Fruit fly (Drosophila melanogaster) whole organism, wandering third instar larva: ENCODE results near the gene Alp9.

Experiments
- Abd-B ChIP-seq: fragments of >200 bp; optimal IDR thresholded peaks from 2 replicates; lab custom pipeline; 2017; ENCODE audit warnings: missing biosample characterization, missing genetic modification characterization
- CG32264 ChIP-seq: fragments of 200-800 bp; sonication (Bioruptor generic); optimal IDR thresholded peaks from 2 replicates; lab custom pipeline; 2016; ENCODE audit warnings: missing biosample characterization, missing genetic modification characterization
- CrebA ChIP-seq: fragments of 200-800 bp; sonication (Bioruptor generic); optimal IDR thresholded peaks from 2 replicates; lab custom pipeline; 2016; ENCODE audit warnings: missing biosample characterization, mild to moderate bottlenecking, missing genetic modification characterization, borderline replicate concordance
- Dif ChIP-seq: fragments of 200-275, 200-300 bp; sonication (Bioruptor generic); optimal IDR thresholded peaks from 2 replicates; lab custom pipeline; 2018; ENCODE audit warnings: missing biosample characterization, missing genetic modification characterization; ENCODE audit not compliant: partially characterized antibody
- GATAd ChIP-seq: sonication (Bioruptor generic); optimal IDR thresholded peaks from 2 replicates; lab custom pipeline; 2016; ENCODE audit warnings: missing biosample characterization, missing genetic modification characterization
- Hr83 ChIP-seq: fragments of 200-300 bp; sonication (Bioruptor generic); optimal IDR thresholded peaks from 2 replicates; lab custom pipeline; 2016; ENCODE audit warnings: missing biosample characterization, mild to moderate bottlenecking, missing genetic modification characterization, moderate library complexity; ENCODE audit not compliant: poor library complexity, severe bottlenecking
- Jra ChIP-seq: sonication (Bioruptor generic); optimal IDR thresholded peaks from 2 replicates; lab custom pipeline; 2016; ENCODE audit warnings: missing biosample characterization, missing genetic modification characterization
- OdsH ChIP-seq: fragments of 200-800 bp; sonication (Bioruptor generic); optimal IDR thresholded peaks from 2 replicates; lab custom pipeline; 2016; ENCODE audit warnings: missing biosample characterization, mild to moderate bottlenecking, missing genetic modification characterization
- Rel ChIP-seq, 2 experiments: fragments of 200-800 bp; sonication (Bioruptor generic) in 1 of 2; optimal IDR thresholded peaks; 2 replicates in 1 of 2; 3 replicates in 1 of 2; lab custom pipeline; 2016 to 2019; ENCODE audit warnings: mild to moderate bottlenecking in 2 of 2, missing biosample characterization in 2 of 2, missing genetic modification characterization in 2 of 2, moderate library complexity in 1 of 2
- Sp1 ChIP-seq: fragments of 200-800 bp; sonication (Bioruptor generic); optimal IDR thresholded peaks from 3 replicates; lab custom pipeline; 2019; ENCODE audit warnings: missing biosample characterization, mild to moderate bottlenecking, missing genetic modification characterization, moderate library complexity
- Vsx2 ChIP-seq: fragments of 200-300, 225-300 bp; sonication (Bioruptor generic); optimal IDR thresholded peaks from 2 replicates; lab custom pipeline; 2018; ENCODE audit warnings: missing biosample characterization, missing genetic modification characterization; ENCODE audit not compliant: partially characterized antibody
- br ChIP-seq: fragments of 200-800 bp; sonication (Bioruptor generic); optimal IDR thresholded peaks from 2 replicates; lab custom pipeline; 2016; ENCODE audit warnings: missing biosample characterization, missing genetic modification characterization
- brk ChIP-seq: fragments of 200-800 bp; sonication (Bioruptor generic); optimal IDR thresholded peaks from 2 replicates; lab custom pipeline; 2016; ENCODE audit warnings: missing biosample characterization, mild to moderate bottlenecking, missing genetic modification characterization
- dl ChIP-seq, 2 experiments: fragments of 175-275, 200-275 bp in 1 of 2; fragments of 200-275 bp in 1 of 2; sonication (Bioruptor generic); optimal IDR thresholded peaks; lab custom pipeline; 2018; ENCODE audit warnings: mild to moderate bottlenecking in 2 of 2, missing biosample characterization in 2 of 2, missing genetic modification characterization in 2 of 2, moderate library complexity in 2 of 2; ENCODE audit not compliant: partially characterized antibody in 2 of 2, insufficient read depth in 1 of 2
- dsf ChIP-seq: sonication (Bioruptor generic); optimal IDR thresholded peaks from 2 replicates; lab custom pipeline; 2016; ENCODE audit warnings: missing biosample characterization, missing genetic modification characterization, borderline replicate concordance
- ey ChIP-seq: fragments of 200-800 bp; sonication (Bioruptor generic); optimal IDR thresholded peaks from 2 replicates; lab custom pipeline; 2016; ENCODE audit warnings: missing biosample characterization, missing genetic modification characterization
- foxo ChIP-seq, 2 experiments: fragments of 200-800 bp; sonication (Bioruptor generic); optimal IDR thresholded peaks; 2 replicates in 1 of 2; 3 replicates in 1 of 2; lab custom pipeline; 2016 to 2017; ENCODE audit warnings: missing biosample characterization in 2 of 2, missing genetic modification characterization in 2 of 2
- fru ChIP-seq: fragments of 200-800 bp; sonication (Bioruptor generic); optimal IDR thresholded peaks from 3 replicates; lab custom pipeline; 2016; ENCODE audit warnings: missing biosample characterization, mild to moderate bottlenecking, missing genetic modification characterization
- h ChIP-seq: fragments of 200-800 bp; sonication (Bioruptor generic); optimal IDR thresholded peaks from 3 replicates; lab custom pipeline; 2016; ENCODE audit warnings: missing biosample characterization, mild to moderate bottlenecking, missing genetic modification characterization
- jim ChIP-seq: fragments of 175-275, 200-325 bp; sonication (Bioruptor generic); optimal IDR thresholded peaks from 2 replicates; lab custom pipeline; 2016; ENCODE audit warnings: missing biosample characterization, mild to moderate bottlenecking, missing genetic modification characterization
- pan ChIP-seq: fragments of >200 bp; optimal IDR thresholded peaks from 2 replicates; lab custom pipeline; 2017
- psq ChIP-seq: fragments of 200-800 bp; sonication (Bioruptor generic); optimal IDR thresholded peaks from 3 replicates; lab custom pipeline; 2017; ENCODE audit warnings: missing biosample characterization, mild to moderate bottlenecking, missing genetic modification characterization, moderate library complexity
- rgr ChIP-seq: fragments of 200-800 bp; sonication (Bioruptor generic); optimal IDR thresholded peaks from 3 replicates; lab custom pipeline; 2016; ENCODE audit warnings: missing biosample characterization, mild to moderate bottlenecking, missing genetic modification characterization
- sage ChIP-seq: fragments of 200-800 bp; sonication (Bioruptor generic); optimal IDR thresholded peaks from 2 replicates; lab custom pipeline; 2016; ENCODE audit warnings: missing biosample characterization, mild to moderate bottlenecking, missing genetic modification characterization
- tai ChIP-seq: sonication (Bioruptor generic); optimal IDR thresholded peaks from 2 replicates; lab custom pipeline; 2016; ENCODE audit warnings: missing biosample characterization, missing genetic modification characterization
- usp ChIP-seq: fragments of >200 bp; optimal IDR thresholded peaks from 2 replicates; lab custom pipeline; 2017; ENCODE audit warnings: missing biosample characterization, missing genetic modification characterization
- woc ChIP-seq: sonication (Bioruptor generic); optimal IDR thresholded peaks from 2 replicates; lab custom pipeline; 2016; ENCODE audit warnings: missing biosample characterization, mild to moderate bottlenecking, missing genetic modification characterization

Alp9 gene

dm6 chr3L:5568361-5568760 is 27.0 kb upstream of the Alp9 start:
- TF ChIP-seq fru (no peak), ey (GFP tag; lab: Kevin White, UChicago) (no peak), Vsx2 (GFP tag; lab: Kevin White, UChicago) (no peak), jim (GFP tag; lab: Kevin White, UChicago) (no peak), foxo (GFP tag; optimal IDR thresholded peaks at IDR 0.05; lab: Kevin White, UChicago) (no peak), rgr (GFP tag; lab: Kevin White, UChicago) (no peak), OdsH (GFP tag; lab: Kevin White, UChicago) (no peak), Hr83 (GFP tag; lab: Kevin White, UChicago) (no peak), Dif (GFP tag; lab: Kevin White, UChicago) (no peak), CG32264 (GFP tag; lab: Kevin White, UChicago) (no peak), GATAd (GFP tag; lab: Kevin White, UChicago) (no peak)
- TF ChIP-seq, all 38 proteins: peak for 0

dm6 chr3L:5569724-5570123 is 25.6 kb upstream of the Alp9 start:
- TF ChIP-seq Jra (GFP tag; lab: Kevin White, UChicago) (no peak), CrebA (no peak), fru (no peak), brk (GFP tag; lab: Kevin White, UChicago) (no peak), Rel (GFP tag; optimal IDR thresholded peaks at IDR 0.05; lab: Kevin White, UChicago) (no peak), Rel (tag; optimal IDR thresholded peaks at IDR 0.05; lab: Kevin White, UChicago) (no peak), br (no peak), CG32264 (GFP tag; lab: Kevin White, UChicago) (no peak), psq (GFP tag; lab: Kevin White, UChicago) (no peak)

DNA sequence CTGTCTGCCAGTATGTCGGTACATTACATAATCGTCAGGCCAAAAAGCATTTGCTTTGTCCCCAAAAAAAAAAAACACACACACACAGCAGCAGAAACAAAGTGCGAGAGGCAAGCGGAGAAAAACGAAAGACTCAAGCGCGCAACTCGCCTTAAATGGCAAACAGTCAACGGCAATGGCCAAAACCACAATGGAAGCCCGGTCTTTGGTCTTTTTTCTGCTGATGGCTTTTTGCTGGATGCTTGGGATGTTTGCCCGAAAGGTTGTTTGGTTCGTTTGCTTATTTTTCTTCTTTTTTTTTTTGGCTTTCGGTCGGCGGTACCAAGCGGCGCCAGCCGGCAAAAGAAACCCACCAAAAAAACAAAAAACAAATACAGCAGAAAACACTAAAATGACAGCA is 24.3 kb upstream of the Alp9 start:
- TF ChIP-seq sage (GFP tag; lab: Kevin White, UChicago): no peak
- TF ChIP-seq brk (GFP tag; lab: Kevin White, UChicago): peak; percentile 20
- TF ChIP-seq jim (GFP tag; lab: Kevin White, UChicago): peak; percentile 20
- no peak for TF ChIP-seq br
- TF ChIP-seq Sp1 (GFP tag; lab: Kevin White, UChicago): peak; percentile 37
- no peak for TF ChIP-seq dl (GFP tag; optimal IDR thresholded peaks at IDR 0.05; lab: Kevin White, UChicago; ENCODE audit: insufficient read depth in 1 of 2, partially characterized antibody in 2 of 2)
- TF ChIP-seq psq (GFP tag; lab: Kevin White, UChicago): peak; percentile 43
- TF ChIP-seq Dif (GFP tag; lab: Kevin White, UChicago): no peak

DNA sequence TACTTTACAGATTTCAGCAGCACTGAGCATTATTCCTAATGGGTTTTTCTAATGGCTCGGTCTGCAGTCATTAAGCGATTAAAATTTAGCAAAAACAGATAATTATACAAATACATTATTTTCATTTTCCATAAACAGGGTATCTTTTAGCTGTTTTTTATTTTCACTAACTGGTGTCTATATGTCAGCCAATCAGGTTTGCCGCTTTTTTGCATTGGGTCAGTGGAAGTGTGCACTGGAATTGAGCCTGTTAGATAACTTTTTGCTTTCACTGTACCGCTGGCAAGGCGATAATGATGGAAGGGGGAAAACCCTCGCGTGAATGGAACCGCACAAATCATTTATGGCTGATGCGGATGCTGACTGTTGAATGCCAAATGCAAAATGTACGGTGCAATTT is 19.8 kb upstream of the Alp9 start:
- no peak for TF ChIP-seq woc (GFP tag; lab: Kevin White, UChicago)
- no peak for TF ChIP-seq Rel (GFP tag; optimal IDR thresholded peaks at IDR 0.05; lab: Kevin White, UChicago)
- TF ChIP-seq Rel (tag; optimal IDR thresholded peaks at IDR 0.05; lab: Kevin White, UChicago): peak; percentile 82

- TF ChIP-seq Hr83 (GFP tag; lab: Kevin White, UChicago) (no peak), OdsH (GFP tag; lab: Kevin White, UChicago) (no peak), sage (GFP tag; lab: Kevin White, UChicago) (no peak), usp (GFP tag; lab: Kevin White, UChicago) (no peak), h (GFP tag; lab: Kevin White, UChicago) (no peak), dsf (GFP tag; lab: Kevin White, UChicago) (no peak), br (no peak), Abd-B (no peak), woc (GFP tag; lab: Kevin White, UChicago) (no peak), fru (no peak), pan (lab: Kevin White, UChicago) (no peak), tai (no peak), Jra (GFP tag; lab: Kevin White, UChicago) (no peak), foxo (GFP tag; optimal IDR thresholded peaks at IDR 0.05; lab: Kevin White, UChicago) (no peak), ey (GFP tag; lab: Kevin White, UChicago) (no peak)
- TF ChIP-seq, all 38 proteins: peak for 0
Measured at dm6 chr3L:5576543-5576942, 18.8 kb upstream of the Alp9 start.
